Fruit fly (Drosophila melanogaster) whole organism, pupa: ENCODE data around the gene CG14043.

ENCODE experiments used
- CG10348 ChIP-seq: fragments of 200-800 bp; sonication (Bioruptor generic); IDR thresholded peaks from 2 replicates; pipeline ENCODE4 v1.3.6; 2022; ENCODE audit warnings: missing biosample characterization, missing genetic modification characterization
- CG12605 ChIP-seq: fragments of 200-800 bp; sonication (Bioruptor generic); IDR thresholded peaks from 2 replicates; pipeline ENCODE4 v1.3.6; 2022; ENCODE audit warnings: missing biosample characterization, missing genetic modification characterization
- CG13204 ChIP-seq: fragments of 200-800 bp; sonication (Bioruptor generic); optimal IDR thresholded peaks from 2 replicates; lab custom pipeline; 2018; ENCODE audit warnings: missing biosample characterization, mild to moderate bottlenecking, missing genetic modification characterization, moderate library complexity
- CG14655 ChIP-seq: fragments of 200-800 bp; sonication (Bioruptor generic); optimal IDR thresholded peaks from 3 replicates; lab custom pipeline; 2017; ENCODE audit warnings: mild to moderate bottlenecking, missing biosample characterization, missing genetic modification reagents, missing genetic modification characterization
- CG15710 ChIP-seq: fragments of 200-800 bp; sonication (Bioruptor generic); optimal IDR thresholded peaks from 2 replicates; lab custom pipeline; 2018; ENCODE audit warnings: missing biosample characterization, mild to moderate bottlenecking, missing genetic modification characterization, moderate library complexity
- CG17806 ChIP-seq: fragments of 200-800 bp; sonication (Bioruptor generic); optimal IDR thresholded peaks from 2 replicates; lab custom pipeline; 2018; ENCODE audit warnings: missing biosample characterization, mild to moderate bottlenecking, missing genetic modification characterization, moderate library complexity
- CG32121 ChIP-seq: fragments of 200-800 bp; sonication (Bioruptor generic); IDR thresholded peaks from 2 replicates; pipeline ENCODE4 v1.3.6; 2022; ENCODE audit warnings: missing biosample characterization, missing genetic modification characterization
- CG34367 ChIP-seq: fragments of 200-800 bp; sonication (Bioruptor generic); optimal IDR thresholded peaks from 2 replicates; lab custom pipeline; 2018; ENCODE audit warnings: missing biosample characterization, mild to moderate bottlenecking, missing genetic modification characterization
- CG4496 ChIP-seq: fragments of 200-800 bp; sonication (Bioruptor generic); IDR thresholded peaks from 3 replicates; pipeline ENCODE4 v1.3.6; 2022; ENCODE audit warnings: missing biosample characterization, missing genetic modification characterization
- CG8159 ChIP-seq: fragments of 200-800 bp; sonication (Bioruptor generic); optimal IDR thresholded peaks from 3 replicates; lab custom pipeline; 2018; ENCODE audit warnings: missing biosample characterization, mild to moderate bottlenecking, missing genetic modification characterization, moderate library complexity
- CG8301 ChIP-seq: fragments of 200-800 bp; sonication (Bioruptor generic); optimal IDR thresholded peaks from 2 replicates; lab custom pipeline; 2018; ENCODE audit warnings: missing biosample characterization, mild to moderate bottlenecking, missing genetic modification characterization
- CG9948 ChIP-seq: fragments of 200-800 bp; sonication (Bioruptor generic); optimal IDR thresholded peaks from 2 replicates; lab custom pipeline; 2018; ENCODE audit warnings: missing biosample characterization, mild to moderate bottlenecking, missing genetic modification characterization, moderate library complexity
- D1 ChIP-seq: fragments of 200-800 bp; sonication (Bioruptor generic); optimal IDR thresholded peaks from 2 replicates; lab custom pipeline; 2018; ENCODE audit warnings: missing biosample characterization, mild to moderate bottlenecking, missing genetic modification characterization, moderate library complexity
- EcR ChIP-seq: fragments of 200-800 bp; sonication (Bioruptor generic); optimal IDR thresholded peaks from 3 replicates; lab custom pipeline; 2019; ENCODE audit warnings: missing biosample characterization, missing genetic modification characterization, mild to moderate bottlenecking, moderate library complexity, missing genetic modification reagents
- Ets98B ChIP-seq: fragments of 200-800 bp; sonication (Bioruptor generic); IDR thresholded peaks from 2 replicates; pipeline ENCODE4 v1.3.6; 2022; ENCODE audit warnings: missing biosample characterization, missing genetic modification characterization
- Pif1A ChIP-seq: fragments of 200-800 bp; sonication (Bioruptor generic); optimal IDR thresholded peaks from 3 replicates; lab custom pipeline; 2016; ENCODE audit warnings: missing biosample characterization, missing genetic modification characterization
- Pif1B ChIP-seq: fragments of 200-800 bp; sonication (Bioruptor generic); optimal IDR thresholded peaks from 3 replicates; lab custom pipeline; 2016; ENCODE audit warnings: missing biosample characterization, missing genetic modification characterization
- Snoo ChIP-seq: fragments of 200-800 bp; sonication (Bioruptor generic); optimal IDR thresholded peaks from 3 replicates; lab custom pipeline; 2017; ENCODE audit warnings: missing biosample characterization, mild to moderate bottlenecking, missing genetic modification characterization, inconsistent platforms
- fd96Ca ChIP-seq: fragments of 200-800 bp; sonication (Bioruptor generic); IDR thresholded peaks from 3 replicates; pipeline ENCODE4 v1.3.6; 2022; ENCODE audit warnings: missing biosample characterization, missing genetic modification characterization
- gl ChIP-seq: fragments of 200-800 bp; sonication (Bioruptor generic); optimal IDR thresholded peaks from 2 replicates; lab custom pipeline; 2018; ENCODE audit warnings: missing biosample characterization, mild to moderate bottlenecking, missing genetic modification characterization
- rn ChIP-seq: fragments of 200-800 bp; sonication (Bioruptor generic); IDR thresholded peaks from 2 replicates; pipeline ENCODE4 v1.3.6; 2022; ENCODE audit warnings: missing biosample characterization, missing genetic modification characterization

The CG14043 gene

dm6 chr2L:4996283-4996922 is 24.9 kb downstream of the CG14043 start:
- TF ChIP-seq Ets98B (GFP tag; lab: Robert Waterston, UW) (no peak), CG8159 (no peak), CG32121 (GFP tag; lab: Robert Waterston, UW) (no peak), CG34367 (tag; lab: Kevin White, UChicago) (no peak), Pif1A (GFP tag; lab: Kevin White, UChicago) (no peak)

dm6 chr2L:4997401-4998259 is 26.1 kb downstream of the CG14043 start:
- peak; percentile 99 for TF ChIP-seq Snoo (tag; lab: Kevin White, UChicago)
- TF ChIP-seq CG10348 (GFP tag; lab: Robert Waterston, UW), result peak; percentile 96
- TF ChIP-seq CG4496 (GFP tag; lab: Robert Waterston, UW), result peak; percentile 100
- peak; percentile 98 for TF ChIP-seq gl (tag; lab: Kevin White, UChicago)
- TF ChIP-seq Pif1B (GFP tag; lab: Kevin White, UChicago), result peak; percentile 99
- peak; percentile 96 for TF ChIP-seq CG13204
- peak; percentile 99 for TF ChIP-seq CG17806 (tag; lab: Kevin White, UChicago)
- peak; percentile 100 for TF ChIP-seq CG8301 (tag; lab: Kevin White, UChicago)
- TF ChIP-seq Ets98B (GFP tag; lab: Robert Waterston, UW), result peak; percentile 100
- TF ChIP-seq CG15710 (tag; lab: Kevin White, UChicago), result peak; percentile 98
- peak; percentile 99 for TF ChIP-seq CG8159
- TF ChIP-seq CG14655 (GFP tag; lab: Kevin White, UChicago), result peak; percentile 100
- TF ChIP-seq Pif1A (GFP tag; lab: Kevin White, UChicago), result peak; percentile 99
- TF ChIP-seq CG9948 (tag; lab: Kevin White, UChicago), result peak; percentile 99
- TF ChIP-seq EcR (GFP tag; lab: Kevin White, UChicago), result peak; percentile 95
- TF ChIP-seq CG12605, result peak; percentile 99
- peak; percentile 98 for TF ChIP-seq rn
- peak; percentile 94 for TF ChIP-seq D1 (tag; lab: Kevin White, UChicago)
- peak; percentile 99 for TF ChIP-seq fd96Ca (GFP tag; lab: Robert Waterston, UW)
- TF ChIP-seq CG34367 (tag; lab: Kevin White, UChicago), result peak; percentile 99
- TF ChIP-seq CG32121 (GFP tag; lab: Robert Waterston, UW), result peak; percentile 99

- TF ChIP-seq CG15710 (tag; lab: Kevin White, UChicago), result no peak
- no peak for TF ChIP-seq EcR (GFP tag; lab: Kevin White, UChicago)
- TF ChIP-seq CG14655 (GFP tag; lab: Kevin White, UChicago), result no peak
- no peak for TF ChIP-seq CG17806 (tag; lab: Kevin White, UChicago)
- no peak for TF ChIP-seq rn
- no peak for TF ChIP-seq CG4496 (GFP tag; lab: Robert Waterston, UW)
- no peak for TF ChIP-seq D1 (tag; lab: Kevin White, UChicago)
Observed at dm6 chr2L:4998260-4998560, 26.7 kb downstream of the CG14043 start.

- TF ChIP-seq CG14655 (GFP tag; lab: Kevin White, UChicago) (no peak), gl (tag; lab: Kevin White, UChicago) (no peak), CG34367 (tag; lab: Kevin White, UChicago) (no peak), rn (no peak), CG8301 (tag; lab: Kevin White, UChicago) (no peak), CG8159 (no peak), EcR (GFP tag; lab: Kevin White, UChicago) (no peak), CG10348 (GFP tag; lab: Robert Waterston, UW) (no peak), CG13204 (no peak), Ets98B (GFP tag; lab: Robert Waterston, UW) (no peak), D1 (tag; lab: Kevin White, UChicago) (no peak), CG9948 (tag; lab: Kevin White, UChicago) (no peak), Pif1A (GFP tag; lab: Kevin White, UChicago) (no peak), CG4496 (GFP tag; lab: Robert Waterston, UW) (no peak), Pif1B (GFP tag; lab: Kevin White, UChicago) (no peak), fd96Ca (GFP tag; lab: Robert Waterston, UW) (no peak), CG32121 (GFP tag; lab: Robert Waterston, UW) (no peak), CG12605 (no peak), CG15710 (tag; lab: Kevin White, UChicago) (no peak)
Observed at dm6 chr2L:4998571-4999191, 27.2 kb downstream of the CG14043 start.

dm6 chr2L:4999389-5000032 is 28.0 kb downstream of the CG14043 start:
- peak; percentile 60 for TF ChIP-seq CG12605
- TF ChIP-seq CG8159, result peak; percentile 62
- TF ChIP-seq CG34367 (tag; lab: Kevin White, UChicago), result peak; percentile 54
- TF ChIP-seq Pif1A (GFP tag; lab: Kevin White, UChicago), result peak; percentile 68
- peak; percentile 80 for TF ChIP-seq EcR (GFP tag; lab: Kevin White, UChicago)
- TF ChIP-seq Snoo (tag; lab: Kevin White, UChicago), result peak; percentile 37
- peak; percentile 92 for TF ChIP-seq fd96Ca (GFP tag; lab: Robert Waterston, UW)
- TF ChIP-seq CG8301 (tag; lab: Kevin White, UChicago), result peak; percentile 78
- TF ChIP-seq CG10348 (GFP tag; lab: Robert Waterston, UW), result peak; percentile 36; the same call in 1 of the 2 replicates
- peak; percentile 84 for TF ChIP-seq CG14655 (GFP tag; lab: Kevin White, UChicago)
- peak; percentile 83 for TF ChIP-seq rn
- no peak for TF ChIP-seq gl (tag; lab: Kevin White, UChicago)
- peak; percentile 87 for TF ChIP-seq CG4496 (GFP tag; lab: Robert Waterston, UW)
- TF ChIP-seq CG32121 (GFP tag; lab: Robert Waterston, UW), result peak; percentile 87
- TF ChIP-seq CG17806 (tag; lab: Kevin White, UChicago), result peak; percentile 48
- peak; percentile 52 for TF ChIP-seq CG15710 (tag; lab: Kevin White, UChicago)
- peak; percentile 90 for TF ChIP-seq Ets98B (GFP tag; lab: Robert Waterston, UW)
- peak; percentile 53 for TF ChIP-seq CG9948 (tag; lab: Kevin White, UChicago)
- TF ChIP-seq CG13204, result no peak
- TF ChIP-seq Pif1B (GFP tag; lab: Kevin White, UChicago), result peak; percentile 65
- no peak for TF ChIP-seq D1 (tag; lab: Kevin White, UChicago)
